Fruit fly (Drosophila melanogaster): Measurements from ENCODE around the gene CycK.

The CycK gene

DNA sequence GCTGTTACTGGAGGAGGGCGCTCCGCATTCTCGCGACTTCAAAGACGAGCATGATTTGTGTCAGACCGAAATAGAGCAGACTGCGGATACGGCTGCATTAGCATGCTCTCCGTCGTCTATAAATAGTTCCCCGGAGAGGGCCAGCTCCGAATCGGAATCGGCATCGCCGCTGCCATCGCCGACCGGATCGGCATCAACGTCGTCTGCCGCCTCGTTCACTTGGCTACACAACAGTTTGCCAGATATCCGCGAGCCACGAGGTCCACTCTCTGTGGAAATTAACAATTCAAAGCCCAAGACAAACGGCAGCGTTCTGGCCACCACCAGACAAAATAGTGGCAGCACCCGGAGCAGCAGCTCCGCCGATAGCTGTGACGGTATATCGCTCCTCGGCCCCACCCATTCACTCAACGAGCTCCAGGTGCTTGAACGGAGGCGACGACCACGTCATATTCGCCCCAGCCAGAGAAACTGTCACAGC, 12.8 kb upstream of the CycK start:
- TF ChIP-seq Myc (optimal IDR thresholded peaks at IDR 0.05), result no peak
- no peak for TF ChIP-seq psq (optimal IDR thresholded peaks at IDR 0.05)
- no peak for TF ChIP-seq insv (optimal IDR thresholded peaks at IDR 0.05)
- no peak for TF ChIP-seq Sin3A (optimal IDR thresholded peaks at IDR 0.05)
- no peak for TF ChIP-seq h (optimal IDR thresholded peaks at IDR 0.05)
- no peak for TF ChIP-seq ttk (optimal IDR thresholded peaks at IDR 0.05)

DNA sequence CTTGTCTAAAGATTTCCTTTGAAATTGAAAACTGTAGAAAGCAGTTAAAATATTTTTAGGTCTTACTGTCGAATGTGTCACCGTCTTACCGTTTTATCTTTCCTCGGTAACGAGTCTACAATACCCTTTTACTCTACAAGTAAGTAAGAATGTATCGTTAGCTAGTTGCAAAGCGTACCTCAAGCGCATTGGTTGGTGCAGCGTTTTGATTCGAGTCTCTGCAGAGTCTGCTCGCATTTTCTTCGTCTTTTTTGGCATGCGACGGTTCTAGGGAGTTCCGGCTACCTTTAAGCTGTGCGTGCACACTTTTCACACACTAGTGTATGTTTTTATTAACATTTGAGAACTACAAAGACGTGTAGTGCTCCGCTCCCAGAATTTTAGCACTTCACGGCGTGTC, 10.0 kb upstream of the CycK start:
- TF ChIP-seq Sin3A (optimal IDR thresholded peaks at IDR 0.05) (no peak), psq (optimal IDR thresholded peaks at IDR 0.05) (no peak), Myc (optimal IDR thresholded peaks at IDR 0.05) (no peak)

DNA sequence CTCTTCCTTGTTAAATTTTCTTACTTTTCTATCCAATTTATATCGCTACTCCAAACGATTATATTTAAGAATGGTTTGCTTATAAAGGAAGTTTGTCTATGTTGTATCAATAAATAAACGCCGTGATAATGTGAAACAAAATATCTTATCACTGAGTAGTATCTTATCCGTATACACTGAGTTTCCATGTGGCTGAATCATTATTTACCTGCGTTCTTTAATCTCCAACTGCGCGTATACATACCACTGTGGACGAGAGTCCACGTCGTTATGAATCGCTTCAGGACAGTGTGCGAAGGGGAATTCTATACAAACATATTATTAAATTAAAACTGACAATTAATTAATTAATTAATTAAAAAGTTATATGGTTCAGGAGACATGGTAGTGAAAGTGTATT, 9.4 kb upstream of the CycK start:
- no peak for TF ChIP-seq Sin3A (optimal IDR thresholded peaks at IDR 0.05)
- no peak for TF ChIP-seq insv (optimal IDR thresholded peaks at IDR 0.05)
- TF ChIP-seq ttk (optimal IDR thresholded peaks at IDR 0.05), result no peak
- no peak for TF ChIP-seq h (optimal IDR thresholded peaks at IDR 0.05)
- no peak for TF ChIP-seq Myc (optimal IDR thresholded peaks at IDR 0.05)
- TF ChIP-seq psq (optimal IDR thresholded peaks at IDR 0.05), result no peak

dm6 chr2L:22134091-22134730, 4.3 kb upstream of the CycK start:
- TF ChIP-seq psq (optimal IDR thresholded peaks at IDR 0.05), result no peak
- TF ChIP-seq ttk (optimal IDR thresholded peaks at IDR 0.05), result no peak
- no peak for TF ChIP-seq Myc (optimal IDR thresholded peaks at IDR 0.05)
- TF ChIP-seq h (optimal IDR thresholded peaks at IDR 0.05), result no peak
- TF ChIP-seq insv (optimal IDR thresholded peaks at IDR 0.05), result no peak
- TF ChIP-seq Sin3A (optimal IDR thresholded peaks at IDR 0.05), result no peak

dm6 chr2L:22132984-22133383, 3.0 kb upstream of the CycK start:
- no peak for TF ChIP-seq insv (optimal IDR thresholded peaks at IDR 0.05)
- TF ChIP-seq h (optimal IDR thresholded peaks at IDR 0.05), result no peak

DNA sequence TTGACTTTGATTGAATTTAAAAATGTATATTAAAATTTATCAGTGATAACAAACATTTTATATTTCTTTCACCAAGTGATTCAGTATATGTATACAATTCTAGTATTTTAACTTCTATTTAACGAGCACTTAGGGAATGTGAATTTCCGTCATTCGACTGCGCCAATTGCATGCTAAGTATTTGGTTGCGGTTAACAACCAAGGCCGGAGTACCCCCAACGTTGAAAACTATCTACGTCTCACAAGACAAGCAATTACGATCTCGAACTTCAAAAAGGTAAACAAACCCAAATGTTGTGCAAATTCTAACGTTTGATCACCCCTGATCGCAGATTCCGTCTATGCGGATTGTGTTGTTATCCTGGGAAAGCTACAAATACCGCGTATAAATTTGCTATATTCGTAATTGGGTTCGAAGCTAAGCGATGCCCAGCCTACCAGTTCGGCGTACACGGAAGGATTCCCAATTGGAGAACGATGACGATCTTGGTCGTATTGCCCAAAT, 1.3 kb upstream of the CycK start, which contains the start of gene CG42748:
CG42748 (plus strand) TSS at position 51 of the 505 bp plus-strand sequence.
- TF ChIP-seq h (optimal IDR thresholded peaks at IDR 0.05) (no peak), Sin3A (optimal IDR thresholded peaks at IDR 0.05) (no peak), insv (optimal IDR thresholded peaks at IDR 0.05) (no peak), Myc (optimal IDR thresholded peaks at IDR 0.05) (no peak), ttk (optimal IDR thresholded peaks at IDR 0.05) (no peak), psq (optimal IDR thresholded peaks at IDR 0.05) (no peak)

DNA sequence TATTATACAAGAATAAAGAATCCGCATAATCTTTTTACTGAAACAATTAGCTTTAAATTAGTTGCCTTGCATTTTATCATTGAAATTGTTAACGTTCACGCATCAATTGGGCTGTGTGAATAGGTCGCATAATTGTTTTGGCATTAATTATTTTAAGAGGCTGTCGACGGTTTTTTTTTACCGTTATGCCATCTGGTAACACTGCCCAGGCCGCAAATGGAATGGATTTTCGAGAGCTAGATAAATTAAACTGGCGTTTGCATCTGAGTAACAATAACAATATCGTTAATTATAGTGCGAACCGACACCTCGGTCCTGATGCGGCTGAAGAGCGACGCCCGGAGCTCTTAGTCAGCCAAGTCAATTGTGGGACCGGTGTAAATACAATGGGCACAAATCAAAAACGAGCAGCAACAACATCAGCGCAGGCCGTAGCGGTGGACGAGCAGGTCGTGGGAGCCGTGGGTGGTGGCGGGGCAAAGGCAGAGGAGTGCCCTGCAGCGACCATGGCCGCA, 8.2 kb downstream of the CycK start:
- TF ChIP-seq ttk (optimal IDR thresholded peaks at IDR 0.05), result no peak
- no peak for TF ChIP-seq Myc (optimal IDR thresholded peaks at IDR 0.05)
- TF ChIP-seq insv (optimal IDR thresholded peaks at IDR 0.05), result no peak
- no peak for TF ChIP-seq Sin3A (optimal IDR thresholded peaks at IDR 0.05)
- TF ChIP-seq h (optimal IDR thresholded peaks at IDR 0.05), result no peak
- TF ChIP-seq psq (optimal IDR thresholded peaks at IDR 0.05), result no peak

DNA sequence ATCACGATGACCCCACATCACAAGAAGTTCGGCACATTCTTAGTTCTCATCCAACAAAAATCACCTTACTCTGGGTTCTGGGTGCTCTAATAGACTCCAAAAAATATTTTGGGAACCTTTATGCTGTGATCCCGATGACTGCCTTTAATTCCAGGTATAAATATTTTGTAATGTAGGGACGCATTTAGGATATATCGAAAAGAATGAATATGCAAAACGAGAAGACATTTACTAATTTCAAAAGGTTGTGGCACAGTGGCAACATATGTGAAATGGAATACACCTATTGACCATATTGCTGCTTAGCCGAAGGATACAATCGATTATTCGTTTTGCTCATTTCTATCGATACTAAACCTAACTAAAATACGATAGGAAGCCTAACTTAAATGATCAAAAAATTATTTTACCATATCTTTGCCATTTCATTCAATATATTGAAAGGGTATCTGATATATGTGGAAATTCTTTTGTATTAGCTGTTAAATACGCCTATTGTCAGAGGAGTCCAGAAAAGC, 9.0 kb downstream of the CycK start, which contains the start of gene CG3651:
CG3651 (plus strand) TSS at position 468 of the 518 bp plus-strand sequence.
- no peak for TF ChIP-seq ttk (optimal IDR thresholded peaks at IDR 0.05)
- TF ChIP-seq psq (optimal IDR thresholded peaks at IDR 0.05), result no peak
- TF ChIP-seq Myc (optimal IDR thresholded peaks at IDR 0.05), result no peak
- TF ChIP-seq Sin3A (optimal IDR thresholded peaks at IDR 0.05), result no peak
- no peak for TF ChIP-seq h (optimal IDR thresholded peaks at IDR 0.05)
- no peak for TF ChIP-seq insv (optimal IDR thresholded peaks at IDR 0.05)

dm6 chr2L:22108664-22109063, 21.3 kb downstream of the CycK start, which contains the start of gene CG6675:
Gene CG6675, plus strand, starts transcription at chr2L:22108964.
- no peak for TF ChIP-seq psq (optimal IDR thresholded peaks at IDR 0.05)
- TF ChIP-seq insv (optimal IDR thresholded peaks at IDR 0.05), result no peak
- TF ChIP-seq ttk (optimal IDR thresholded peaks at IDR 0.05), result no peak
- TF ChIP-seq Sin3A (optimal IDR thresholded peaks at IDR 0.05), result no peak
- no peak for TF ChIP-seq Myc (optimal IDR thresholded peaks at IDR 0.05)
- no peak for TF ChIP-seq h (optimal IDR thresholded peaks at IDR 0.05)

DNA sequence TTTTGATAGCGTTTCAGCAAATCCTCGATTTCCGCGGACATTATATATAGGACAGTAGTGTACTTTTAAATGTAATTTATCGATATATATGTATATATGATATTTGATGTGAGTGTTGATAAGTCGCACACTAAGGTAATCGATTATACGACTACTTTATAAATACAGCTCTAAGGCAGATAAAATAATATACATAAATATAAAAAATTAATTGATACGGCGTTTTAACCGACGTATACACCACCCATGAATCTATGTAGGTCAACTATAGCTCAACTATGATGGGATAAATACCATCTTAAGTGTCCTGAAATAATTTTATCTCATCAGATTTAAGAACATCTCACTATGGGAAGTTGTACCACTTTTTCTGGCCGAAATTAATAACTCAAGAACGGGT, 22.7 kb downstream of the CycK start, which contains the start of gene CG10834:
CG10834 (minus strand) TSS at position 101 of the 400 bp plus-strand sequence.
- TF ChIP-seq psq (optimal IDR thresholded peaks at IDR 0.05) (no peak), ttk (optimal IDR thresholded peaks at IDR 0.05) (no peak), insv (optimal IDR thresholded peaks at IDR 0.05) (no peak), Sin3A (optimal IDR thresholded peaks at IDR 0.05) (no peak), h (optimal IDR thresholded peaks at IDR 0.05) (no peak), Myc (optimal IDR thresholded peaks at IDR 0.05) (no peak)

DNA sequence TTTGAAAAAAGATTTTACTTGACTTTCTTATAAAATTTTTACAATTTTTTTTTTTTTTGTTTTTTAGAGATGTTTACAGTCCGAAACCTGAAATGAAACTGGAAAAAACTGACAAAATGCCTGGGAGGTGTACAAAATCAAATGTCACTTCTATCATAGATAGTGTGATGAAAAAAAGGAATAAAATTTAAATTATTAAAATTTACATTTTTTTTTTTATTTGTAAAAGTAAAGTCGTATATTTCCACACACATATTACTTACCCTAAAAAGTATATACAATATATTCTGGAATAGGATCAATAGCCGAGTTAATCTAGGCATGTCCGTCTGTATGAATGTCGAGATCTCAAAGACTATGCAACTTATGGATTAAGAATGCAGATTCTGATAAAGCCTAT, 24.5 kb downstream of the CycK start, which contains the start of gene CG15219:
CG15219 (minus strand) TSS at position 101 of the 400 bp plus-strand sequence.
- TF ChIP-seq Myc (optimal IDR thresholded peaks at IDR 0.05), result no peak
- TF ChIP-seq Sin3A (optimal IDR thresholded peaks at IDR 0.05), result no peak
- TF ChIP-seq h (optimal IDR thresholded peaks at IDR 0.05), result no peak
- no peak for TF ChIP-seq ttk (optimal IDR thresholded peaks at IDR 0.05)
- no peak for TF ChIP-seq insv (optimal IDR thresholded peaks at IDR 0.05)
- TF ChIP-seq psq (optimal IDR thresholded peaks at IDR 0.05), result no peak

DNA sequence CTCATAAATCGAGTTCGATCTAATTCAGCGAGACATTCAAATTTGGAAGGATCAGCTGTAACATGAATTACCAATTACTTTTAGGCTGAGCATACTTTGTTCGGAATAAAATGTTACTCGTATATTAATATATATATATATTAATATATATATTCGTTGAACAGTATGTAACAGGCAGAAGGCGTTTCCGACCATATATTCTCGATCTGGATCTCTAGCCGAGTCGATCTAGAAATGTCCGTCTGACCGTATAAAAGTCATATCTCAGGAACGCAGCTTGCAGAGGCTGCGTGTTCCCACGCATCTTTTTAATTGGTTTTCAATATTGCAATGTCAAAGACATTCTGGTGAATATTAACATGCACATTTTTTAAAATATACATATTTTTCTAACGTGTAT, 25.6 kb downstream of the CycK start, which contains the start of gene tplus3b:
tplus3b (minus strand) TSS at position 101 of the 400 bp plus-strand sequence.
- TF ChIP-seq Sin3A (optimal IDR thresholded peaks at IDR 0.05) (no peak), h (optimal IDR thresholded peaks at IDR 0.05) (no peak), insv (optimal IDR thresholded peaks at IDR 0.05) (no peak), Myc (optimal IDR thresholded peaks at IDR 0.05) (no peak), psq (optimal IDR thresholded peaks at IDR 0.05) (no peak), ttk (optimal IDR thresholded peaks at IDR 0.05) (no peak)
